Fruit fly (Drosophila melanogaster): ENCODE results near the gene Cand1.
A peak's percentile ranks its signal among the peaks of the same experiment; 100 is the strongest.

Gene Cand1

DNA sequence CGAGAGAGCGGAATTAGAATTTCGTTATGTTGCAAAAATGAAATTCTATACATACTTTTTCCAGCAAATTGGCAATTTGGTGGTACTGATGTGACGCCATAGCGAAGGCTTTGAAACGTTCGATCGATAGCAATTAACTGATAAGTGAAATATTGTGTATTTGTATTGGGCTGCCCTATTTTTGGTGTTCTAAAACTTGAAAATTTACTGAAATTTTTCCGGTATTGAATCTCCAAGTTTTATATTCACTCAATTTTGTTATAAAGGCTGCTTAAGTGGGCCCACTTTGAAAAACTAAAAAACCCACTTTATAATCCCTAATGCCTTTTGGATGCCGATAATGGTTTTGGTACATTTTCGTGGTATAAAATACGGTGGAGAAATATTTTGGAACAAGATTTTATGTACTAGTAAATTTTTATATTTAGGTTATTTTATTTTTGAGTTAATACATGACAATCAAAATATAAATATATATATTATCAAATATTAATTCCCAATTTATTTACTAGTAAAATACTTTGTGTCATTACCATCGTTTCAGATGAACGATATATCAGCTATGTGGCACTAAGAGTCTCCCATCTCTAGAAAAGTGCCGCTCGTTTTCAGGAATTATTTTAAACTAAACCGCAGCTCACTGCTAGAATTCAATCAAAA is at the start of gene Cand1, which contains the start of gene pim:
TSS of gene Cand1 (minus strand) at position 300 of the 660 bp plus-strand sequence.
TSS of gene pim (plus strand) at position 582 of the 660 bp plus-strand sequence.
- no peak for TF ChIP-seq Rel (GFP tag; optimal IDR thresholded peaks at IDR 0.05)
- peak; percentile 36 for TF ChIP-seq Rel (tag; optimal IDR thresholded peaks at IDR 0.05)
- no peak for TF ChIP-seq Mio (GFP tag; optimal IDR thresholded peaks at IDR 0.05)
- TF ChIP-seq woc (GFP tag; optimal IDR thresholded peaks at IDR 0.05): peak; percentile 22
- TF ChIP-seq HLH106 (tag; optimal IDR thresholded peaks at IDR 0.05): peak; percentile 11

- no peak for TF ChIP-seq pan (optimal IDR thresholded peaks at IDR 0.05)
- peak in 1 of 2 experiments; percentile 2 for TF ChIP-seq foxo (GFP tag; optimal IDR thresholded peaks at IDR 0.05)
- peak; percentile 53 for TF ChIP-seq N (GFP tag; optimal IDR thresholded peaks at IDR 0.05)
- no peak for TF ChIP-seq fru (GFP tag; optimal IDR thresholded peaks at IDR 0.05)
- TF ChIP-seq Myc (optimal IDR thresholded peaks at IDR 0.05): peak; percentile 70
- TF ChIP-seq Vsx2 (GFP tag; optimal IDR thresholded peaks at IDR 0.05; ENCODE audit: partially characterized antibody): no peak
- peak; percentile 39 for TF ChIP-seq Dif (GFP tag; optimal IDR thresholded peaks at IDR 0.05; ENCODE audit: partially characterized antibody)
- no peak for TF ChIP-seq Rel (GFP tag; optimal IDR thresholded peaks at IDR 0.05)
- TF ChIP-seq Rel (tag; optimal IDR thresholded peaks at IDR 0.05): no peak
- TF ChIP-seq Abd-B (GFP tag; optimal IDR thresholded peaks at IDR 0.05): no peak
- peak; percentile 62 for TF ChIP-seq OdsH (GFP tag; optimal IDR thresholded peaks at IDR 0.05)
- TF ChIP-seq h (GFP tag; optimal IDR thresholded peaks at IDR 0.05): no peak
- no peak for TF ChIP-seq dmrt93B (GFP tag; optimal IDR thresholded peaks at IDR 0.05)
- peak; percentile 26 for TF ChIP-seq dsf (GFP tag; optimal IDR thresholded peaks at IDR 0.05; ENCODE audit: borderline replicate concordance)
- peak; percentile 24 for TF ChIP-seq Mio (GFP tag; optimal IDR thresholded peaks at IDR 0.05)
- peak; percentile 68 for TF ChIP-seq HLH106 (tag; optimal IDR thresholded peaks at IDR 0.05)
- no peak for TF ChIP-seq sv (GFP tag; optimal IDR thresholded peaks at IDR 0.05)
- peak; percentile 83 for TF ChIP-seq rgr (GFP tag; optimal IDR thresholded peaks at IDR 0.05)
- TF ChIP-seq Hnf4 (GFP tag; optimal IDR thresholded peaks at IDR 0.05): peak; percentile 64
- peak; percentile 38 for TF ChIP-seq psq (GFP tag; optimal IDR thresholded peaks at IDR 0.05)
- peak; percentile 86 for TF ChIP-seq Hr83 (GFP tag; optimal IDR thresholded peaks at IDR 0.05; ENCODE audit: poor library complexity, severe bottlenecking)
- peak; percentile 39 for TF ChIP-seq sage (GFP tag; optimal IDR thresholded peaks at IDR 0.05)
- no peak for TF ChIP-seq jim (GFP tag; optimal IDR thresholded peaks at IDR 0.05)
- TF ChIP-seq br (GFP tag; optimal IDR thresholded peaks at IDR 0.05): no peak
- TF ChIP-seq Jra (GFP tag; optimal IDR thresholded peaks at IDR 0.05): peak; percentile 38
- TF ChIP-seq dl (GFP tag; optimal IDR thresholded peaks at IDR 0.05; ENCODE audit: insufficient read depth in 1 of 2, partially characterized antibody in 2 of 2): no peak
- no peak for TF ChIP-seq CrebA (GFP tag; optimal IDR thresholded peaks at IDR 0.05; ENCODE audit: borderline replicate concordance)
- TF ChIP-seq CG9705 (GFP tag; optimal IDR thresholded peaks at IDR 0.05): peak; percentile 81
- no peak for TF ChIP-seq usp (GFP tag; optimal IDR thresholded peaks at IDR 0.05)
- TF ChIP-seq Sp1 (GFP tag; optimal IDR thresholded peaks at IDR 0.05): peak; percentile 79
- peak; percentile 37 for TF ChIP-seq ey (GFP tag; optimal IDR thresholded peaks at IDR 0.05)
- TF ChIP-seq Dfd (GFP tag; optimal IDR thresholded peaks at IDR 0.05): no peak
- TF ChIP-seq Hr78 (GFP tag; optimal IDR thresholded peaks at IDR 0.05): no peak
- no peak for TF ChIP-seq GATAd (GFP tag; optimal IDR thresholded peaks at IDR 0.05)
- peak; percentile 66 for TF ChIP-seq tai (GFP tag; optimal IDR thresholded peaks at IDR 0.05)
- TF ChIP-seq lola (GFP tag; optimal IDR thresholded peaks at IDR 0.05): no peak
- TF ChIP-seq CG32264 (GFP tag; optimal IDR thresholded peaks at IDR 0.05): peak; percentile 55
- TF ChIP-seq woc (GFP tag; optimal IDR thresholded peaks at IDR 0.05): peak; percentile 84
- TF ChIP-seq brk (GFP tag; optimal IDR thresholded peaks at IDR 0.05): peak; percentile 22
These were observed 45.6 kb upstream of the Cand1 start, which contains the start of the genes Ip259 and RpS27A for dm6 chr2L:10408122-10408576. Gene Ip259, plus strand, starts transcription at chr2L:10408352. Gene RpS27A, plus strand, starts transcription at chr2L:10408352.

Data from whole organism, wandering third instar larva.